Worm (Caenorhabditis elegans) whole organism, L2 larva: ENCODE data around the gene F59A2.5.

Source experiments
- ceh-16 ChIP-seq: fragments of 150-350 bp; optimal IDR thresholded peaks from 2 replicates; lab custom pipeline; 2014; ENCODE audit warnings: missing biosample characterization, missing genetic modification characterization
- egl-27 ChIP-seq: sonication (generic microtip); optimal IDR thresholded peaks from 3 replicates; lab custom pipeline; 2017; ENCODE audit warnings: missing biosample characterization, missing genetic modification reagents, missing genetic modification characterization
- lin-13 ChIP-seq: fragments of 150-350 bp; optimal IDR thresholded peaks from 2 replicates; lab custom pipeline; 2014; ENCODE audit warnings: missing biosample characterization, missing genetic modification reagents, missing genetic modification characterization
- mab-5 ChIP-seq: fragments of 150-350 bp; optimal IDR thresholded peaks from 2 replicates; lab custom pipeline; 2014; ENCODE audit warnings: missing biosample characterization, missing genetic modification characterization
- nhr-11 ChIP-seq: fragments of 150-350 bp; optimal IDR thresholded peaks from 2 replicates; lab custom pipeline; 2014; ENCODE audit warnings: missing biosample characterization, missing genetic modification characterization
- nhr-237 ChIP-seq: fragments of 150-350 bp; optimal IDR thresholded peaks from 2 replicates; lab custom pipeline; 2014; ENCODE audit warnings: missing biosample characterization, missing genetic modification characterization
- unc-62 ChIP-seq: fragments of 150-350 bp; optimal IDR thresholded peaks from 2 replicates; lab custom pipeline; 2014; ENCODE audit warnings: missing biosample characterization, missing genetic modification reagents, missing genetic modification characterization

DNA sequence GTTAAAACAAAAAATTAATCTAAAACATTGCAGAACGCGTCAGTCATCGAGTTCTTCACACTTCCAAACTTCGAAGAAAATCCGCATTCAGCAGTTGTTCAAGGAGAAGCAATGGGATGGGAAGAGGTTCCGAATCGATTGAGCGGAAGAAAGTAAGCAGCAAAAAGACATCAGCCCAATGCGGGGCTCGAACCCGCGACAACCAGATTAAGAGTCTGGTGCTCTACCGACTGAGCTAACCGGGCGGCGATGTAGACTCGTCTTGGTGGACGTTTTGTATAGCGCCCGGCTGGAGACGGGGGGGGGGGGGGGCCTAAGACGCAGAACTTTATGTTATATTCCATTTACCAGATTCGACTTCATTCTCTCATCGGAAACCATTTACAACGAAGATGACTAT is 22.1 kb downstream of the F59A2.5 start:
- no peak for TF ChIP-seq unc-62 (GFP tag; lab: Kevin White, UChicago)
- TF ChIP-seq egl-27 (tag; lab: Kevin White, UChicago) = no peak
- no peak for TF ChIP-seq lin-13 (GFP tag; lab: Kevin White, UChicago)
- TF ChIP-seq nhr-11 (tag; lab: Kevin White, UChicago) = no peak
- TF ChIP-seq nhr-237 (tag; lab: Kevin White, UChicago) = no peak
- no peak for TF ChIP-seq ceh-16 (tag; lab: Kevin White, UChicago)
- no peak for TF ChIP-seq mab-5 (tag; lab: Kevin White, UChicago)
